Worm (Caenorhabditis elegans) whole organism, young adult: Measurements from ENCODE around the gene rsd-3.
A peak's percentile ranks its signal among the peaks of the same experiment; 100 is the strongest.

Experiments used
- B0019.2 ChIP-seq: fragments of 200-800 bp; sonication (Bioruptor generic); conservative IDR thresholded peaks from 2 replicates; pipeline ENCODE4 v1.3.6; 2022; ENCODE audit warnings: missing genetic modification reagents, missing genetic modification characterization, missing compliant biosample characterization
- C17E4.6 ChIP-seq: fragments of 200-800 bp; sonication (Bioruptor generic); IDR thresholded peaks from 2 replicates; pipeline ENCODE4 v1.3.6; 2022; ENCODE audit warnings: missing genetic modification reagents, missing genetic modification characterization, missing compliant biosample characterization
- F10E7.11 ChIP-seq: sonication (generic microtip); optimal IDR thresholded peaks from 2 replicates; lab custom pipeline; 2017; ENCODE audit warnings: mild to moderate bottlenecking, missing genetic modification characterization, moderate library complexity, missing compliant biosample characterization
- F33H1.4 ChIP-seq: fragments of 200-800 bp; sonication (Bioruptor generic); IDR thresholded peaks from 2 replicates; pipeline ENCODE4 v1.3.6; 2022; ENCODE audit warnings: missing genetic modification reagents, missing genetic modification characterization, missing compliant biosample characterization
- F52B5.7 ChIP-seq: sonication (generic microtip); optimal IDR thresholded peaks from 2 replicates; lab custom pipeline; 2016; ENCODE audit warnings: mild to moderate bottlenecking, missing genetic modification characterization, missing compliant biosample characterization
- F57A8.1 ChIP-seq: fragments of 200-800 bp; sonication (Bioruptor generic); optimal IDR thresholded peaks from 2 replicates; lab custom pipeline; 2018; ENCODE audit warnings: mild to moderate bottlenecking, missing genetic modification characterization, moderate library complexity, missing compliant biosample characterization
- T07F8.4 ChIP-seq: sonication (generic microtip); optimal IDR thresholded peaks from 2 replicates; lab custom pipeline; 2016; ENCODE audit warnings: mild to moderate bottlenecking, missing genetic modification characterization, moderate library complexity, missing compliant biosample characterization
- T26A5.8 ChIP-seq: sonication (generic microtip); optimal IDR thresholded peaks from 2 replicates; lab custom pipeline; 2016; ENCODE audit warnings: missing genetic modification characterization, missing compliant biosample characterization
- Y53F4B.3 ChIP-seq: fragments of 200-800 bp; sonication (Bioruptor generic); IDR thresholded peaks from 2 replicates; pipeline ENCODE4 v1.3.6; 2022; ENCODE audit warnings: missing genetic modification reagents, missing genetic modification characterization, missing compliant biosample characterization
- Y56A3A.18 ChIP-seq: fragments of 200-800 bp; sonication (Bioruptor generic); IDR thresholded peaks from 2 replicates; pipeline ENCODE4 v1.3.6; 2022; ENCODE audit warnings: missing genetic modification reagents, missing genetic modification characterization, missing compliant biosample characterization
- Y95B8A.8 ChIP-seq: fragments of 200-800 bp; sonication (Bioruptor generic); IDR thresholded peaks from 2 replicates; pipeline ENCODE4 v1.3.6; 2022; ENCODE audit warnings: missing genetic modification reagents, missing genetic modification characterization, missing compliant biosample characterization
- ZK185.1 ChIP-seq: sonication (generic microtip); optimal IDR thresholded peaks from 2 replicates; lab custom pipeline; 2016; ENCODE audit warnings: mild to moderate bottlenecking, missing genetic modification characterization, missing compliant biosample characterization; ENCODE audit not compliant: poor library complexity, severe bottlenecking
- ama-1 ChIP-seq, 3 experiments: fragments of 150-350 bp in 1 of 3; sonication (generic microtip) in 2 of 3; optimal IDR thresholded peaks; 2 replicates each; lab custom pipeline; 2014 to 2018; ENCODE audit warnings: missing biosample characterization in 2 of 3, missing genetic modification characterization in 2 of 3, missing genetic modification reagents in 2 of 3
- aptf-3 ChIP-seq: fragments of 200-800 bp; sonication (Bioruptor generic); IDR thresholded peaks from 2 replicates; pipeline ENCODE4 v1.3.6; 2022; ENCODE audit warnings: missing genetic modification characterization, missing compliant biosample characterization
- athp-1 ChIP-seq: sonication (generic microtip); optimal IDR thresholded peaks from 2 replicates; lab custom pipeline; 2017; ENCODE audit warnings: mild to moderate bottlenecking, missing genetic modification characterization, missing compliant biosample characterization
- attf-3 ChIP-seq: fragments of 200-800 bp; sonication (Bioruptor generic); conservative IDR thresholded peaks from 2 replicates; pipeline ENCODE4 v1.3.6; 2022; ENCODE audit warnings: missing genetic modification reagents, missing genetic modification characterization, missing compliant biosample characterization
- ceh-27 ChIP-seq: fragments of 200-800 bp; sonication (Bioruptor generic); optimal IDR thresholded peaks from 2 replicates; lab custom pipeline; 2018; ENCODE audit warnings: mild to moderate bottlenecking, missing genetic modification characterization, moderate library complexity, missing compliant biosample characterization
- chd-7 ChIP-seq: sonication (generic microtip); optimal IDR thresholded peaks from 2 replicates; lab custom pipeline; 2016; ENCODE audit warnings: mild to moderate bottlenecking, missing genetic modification characterization, moderate library complexity, missing compliant biosample characterization
- die-1 ChIP-seq: sonication (generic microtip); optimal IDR thresholded peaks from 2 replicates; lab custom pipeline; 2016; ENCODE audit warnings: missing genotype, mild to moderate bottlenecking, missing genetic modification characterization, missing compliant biosample characterization
- dox-1 ChIP-seq: fragments of 200-800 bp; sonication (Bioruptor generic); IDR thresholded peaks from 2 replicates; pipeline ENCODE4 v1.3.6; 2022; ENCODE audit warnings: missing genetic modification reagents, missing genetic modification characterization, missing compliant biosample characterization
- egrh-3 ChIP-seq: fragments of 200-800 bp; sonication (Bioruptor generic); IDR thresholded peaks from 2 replicates; pipeline ENCODE4 v1.3.6; 2022; ENCODE audit warnings: missing genetic modification reagents, missing genetic modification characterization, missing compliant biosample characterization
- fkh-3 ChIP-seq: sonication (generic microtip); optimal IDR thresholded peaks from 2 replicates; lab custom pipeline; 2016; ENCODE audit warnings: mild to moderate bottlenecking, missing genetic modification characterization, missing compliant biosample characterization
- gei-17 ChIP-seq: fragments of 200-800 bp; sonication (Bioruptor generic); optimal IDR thresholded peaks from 2 replicates; lab custom pipeline; 2018; ENCODE audit warnings: mild to moderate bottlenecking, missing genetic modification characterization, missing compliant biosample characterization
- hlh-12 ChIP-seq: sonication (generic microtip); optimal IDR thresholded peaks from 2 replicates; lab custom pipeline; 2016; ENCODE audit warnings: missing genetic modification characterization, missing compliant biosample characterization
- hmg-1.2 ChIP-seq: fragments of 200-800 bp; sonication (Bioruptor generic); IDR thresholded peaks from 2 replicates; pipeline ENCODE4 v1.3.6; 2022; ENCODE audit warnings: missing genetic modification reagents, missing genetic modification characterization, missing compliant biosample characterization
- hsf-1 ChIP-seq: fragments of 200-800 bp; sonication (Bioruptor generic); IDR thresholded peaks from 2 replicates; pipeline ENCODE4 v1.3.6; 2022; ENCODE audit warnings: missing genetic modification reagents, missing genetic modification characterization, missing compliant biosample characterization
- lag-1 ChIP-seq: fragments of 200-800 bp; sonication (Bioruptor generic); IDR thresholded peaks from 2 replicates; pipeline ENCODE4 v1.3.6; 2022; ENCODE audit warnings: missing genetic modification reagents, missing genetic modification characterization, missing compliant biosample characterization
- let-607 ChIP-seq, 2 experiments: fragments of 200-800 bp in 1 of 2; sonication (Bioruptor generic) in 1 of 2; sonication (generic microtip) in 1 of 2; optimal IDR thresholded peaks; 2 replicates each; lab custom pipeline; 2016 to 2018; ENCODE audit warnings: mild to moderate bottlenecking in 2 of 2, missing compliant biosample characterization in 2 of 2, missing genetic modification characterization in 2 of 2, moderate library complexity in 2 of 2, missing genotype in 1 of 2
- lin-26 ChIP-seq: fragments of 200-800 bp; sonication (Bioruptor generic); IDR thresholded peaks from 2 replicates; pipeline ENCODE4 v1.3.6; 2022; ENCODE audit warnings: missing genetic modification reagents, missing genetic modification characterization, missing compliant biosample characterization
- madf-3 ChIP-seq: fragments of 200-800 bp; sonication (Bioruptor generic); IDR thresholded peaks from 2 replicates; pipeline ENCODE4 v1.3.6; 2022; ENCODE audit warnings: missing genetic modification reagents, missing genetic modification characterization, missing compliant biosample characterization
- nfya-1 ChIP-seq: sonication (generic microtip); optimal IDR thresholded peaks from 2 replicates; lab custom pipeline; 2017; ENCODE audit warnings: antibody characterized with exemption, missing compliant biosample characterization, missing genetic modification characterization, borderline replicate concordance; ENCODE audit not compliant: insufficient read depth
- nhr-120 ChIP-seq: fragments of 200-800 bp; sonication (Bioruptor generic); IDR thresholded peaks from 2 replicates; pipeline ENCODE4 v1.3.6; 2022; ENCODE audit warnings: missing genetic modification characterization, missing compliant biosample characterization
- nhr-27 ChIP-seq: fragments of 200-800 bp; sonication (Bioruptor generic); optimal IDR thresholded peaks from 2 replicates; lab custom pipeline; 2018; ENCODE audit warnings: mild to moderate bottlenecking, missing genetic modification characterization, moderate library complexity, missing compliant biosample characterization
- pbrm-1 ChIP-seq: fragments of 200-800 bp; sonication (Bioruptor generic); IDR thresholded peaks from 2 replicates; pipeline ENCODE4 v1.3.6; 2022; ENCODE audit warnings: missing genetic modification reagents, missing genetic modification characterization, missing compliant biosample characterization
- pha-4 ChIP-seq: fragments of 150-350 bp; sonication (generic microtip); optimal IDR thresholded peaks from 2 replicates; lab custom pipeline; 2014; ENCODE audit warnings: missing biosample characterization, missing genetic modification reagents, missing genetic modification characterization
- sea-2 ChIP-seq: fragments of 200-800 bp; sonication (Bioruptor generic); IDR thresholded peaks from 2 replicates; pipeline ENCODE4 v1.3.6; 2022; ENCODE audit warnings: missing genetic modification characterization, missing compliant biosample characterization
- snpc-1.1 ChIP-seq: sonication (generic microtip); optimal IDR thresholded peaks from 2 replicates; lab custom pipeline; 2017; ENCODE audit warnings: missing genetic modification characterization, mild to moderate bottlenecking, missing compliant biosample characterization, antibody characterized with exemption, moderate library complexity, missing genotype, missing genetic modification reagents; ENCODE audit not compliant: insufficient read depth
- snpc-3.4 ChIP-seq: sonication (generic microtip); optimal IDR thresholded peaks from 2 replicates; lab custom pipeline; 2017; ENCODE audit warnings: missing genetic modification characterization, mild to moderate bottlenecking, missing compliant biosample characterization, antibody characterized with exemption, moderate library complexity, missing genotype, missing genetic modification reagents
- snpc-4 ChIP-seq, 5 experiments: fragments of 150-350 bp in 1 of 5; sonication (generic microtip) in 4 of 5; optimal IDR thresholded peaks; 2 replicates each; lab custom pipeline; 2014 to 2018; ENCODE audit warnings: missing genetic modification characterization in 5 of 5, missing biosample characterization in 3 of 5, antibody characterized with exemption in 2 of 5, mild to moderate bottlenecking in 2 of 5, missing compliant biosample characterization in 2 of 5, missing genotype in 2 of 5, moderate library complexity in 2 of 5, missing genetic modification reagents in 1 of 5
- sptf-2 ChIP-seq: fragments of 200-800 bp; sonication (Bioruptor generic); optimal IDR thresholded peaks from 2 replicates; lab custom pipeline; 2018; ENCODE audit warnings: mild to moderate bottlenecking, missing genetic modification characterization, missing compliant biosample characterization
- ztf-25 ChIP-seq: fragments of 200-800 bp; sonication (Bioruptor generic); IDR thresholded peaks from 2 replicates; pipeline ENCODE4 v1.3.6; 2022; ENCODE audit warnings: missing genetic modification reagents, missing genetic modification characterization, missing compliant biosample characterization
- ztf-26 ChIP-seq: sonication (generic microtip); optimal IDR thresholded peaks from 2 replicates; lab custom pipeline; 2017; ENCODE audit warnings: missing genetic modification characterization, missing compliant biosample characterization

The rsd-3 gene

ce11 chrX:11757666-11758065, 40.6 kb upstream of the rsd-3 start (continued):
- TF ChIP-seq hsf-1 (0 out of 2 replicates have a peak, but pooled peaks have one; percentile 54), nhr-27 (tag; lab: Kevin White, UChicago) (peak; percentile 35), F52B5.7 (tag; lab: Kevin White, UChicago) (peak; percentile 56), sea-2 (GFP tag; lab: Robert Waterston, UW) (peak; percentile 62; the same call in 1 of the 2 replicates), athp-1 (tag; lab: Kevin White, UChicago) (peak; percentile 52), die-1 (tag; lab: Kevin White, UChicago) (peak; percentile 94), egrh-3 (GFP tag; lab: Robert Waterston, UW) (no peak), nhr-120 (0 out of 2 replicates have a peak, but pooled peaks have one; percentile 77), T26A5.8 (tag; lab: Kevin White, UChicago) (peak; percentile 71), sptf-2 (GFP tag; lab: Kevin White, UChicago) (peak; percentile 69), C17E4.6 (peak; percentile 75; the same call in 1 of the 2 replicates), madf-3 (GFP tag; lab: Robert Waterston, UW) (no peak), lag-1 (no peak), attf-3 (no peak; the same call in 1 of the 2 replicates), Y95B8A.8 (no peak), aptf-3 (GFP tag; lab: Robert Waterston, UW) (no peak), snpc-1.1 (tag; lab: Kevin White, UChicago) (peak; percentile 36), Y56A3A.18 (GFP tag; lab: Robert Waterston, UW) (peak; percentile 92), F57A8.1 (GFP tag; lab: Kevin White, UChicago) (peak; percentile 52), B0019.2 (peak; percentile 55; the same call in 1 of the 2 replicates), lin-26 (GFP tag; lab: Robert Waterston, UW) (peak; percentile 98), T07F8.4 (tag; lab: Kevin White, UChicago) (peak; percentile 90), dox-1 (GFP tag; lab: Robert Waterston, UW) (no peak; the same call in 1 of the 2 replicates), ama-1 (optimal IDR thresholded peaks at IDR 0.05; lab: Kevin White, UChicago) (no peak), ama-1 (GFP tag; optimal IDR thresholded peaks at IDR 0.05; lab: Kevin White, UChicago) (peak in 1 of 2 experiments; percentile 81), pbrm-1 (peak; percentile 96), gei-17 (GFP tag; lab: Kevin White, UChicago) (peak; percentile 64), hlh-12 (peak; percentile 87), nfya-1 (no peak), ztf-25 (peak; percentile 92), ZK185.1 (tag; lab: Kevin White, UChicago) (peak; percentile 75), F10E7.11 (tag; lab: Kevin White, UChicago) (peak; percentile 44), let-607 (tag; optimal IDR thresholded peaks at IDR 0.05; lab: Kevin White, UChicago) (peak; percentile 38 to 66)
- TF ChIP-seq, all 124 proteins: peak for 84

ce11 chrX:11758809-11759208, 39.5 kb upstream of the rsd-3 start, which contains the start of gene lact-7:
lact-7 (plus strand) TSS chrX:11759109.
- TF ChIP-seq ama-1 (optimal IDR thresholded peaks at IDR 0.05; lab: Kevin White, UChicago): no peak
- no peak for TF ChIP-seq ama-1 (GFP tag; optimal IDR thresholded peaks at IDR 0.05; lab: Kevin White, UChicago)
- peak; percentile 67 for TF ChIP-seq ceh-27

- TF ChIP-seq pha-4 (tag; lab: Kevin White, UChicago) (no peak), chd-7 (tag; lab: Kevin White, UChicago) (no peak), ama-1 (optimal IDR thresholded peaks at IDR 0.05; lab: Kevin White, UChicago) (no peak), ama-1 (GFP tag; optimal IDR thresholded peaks at IDR 0.05; lab: Kevin White, UChicago) (no peak), snpc-4 (GFP tag; optimal IDR thresholded peaks at IDR 0.05; lab: Kevin White, UChicago) (no peak), snpc-4 (tag; optimal IDR thresholded peaks at IDR 0.05; lab: Kevin White, UChicago) (no peak), sptf-2 (GFP tag; lab: Kevin White, UChicago) (no peak), Y53F4B.3 (no peak), fkh-3 (no peak), hmg-1.2 (GFP tag; lab: Robert Waterston, UW) (no peak), ztf-26 (tag; lab: Kevin White, UChicago) (no peak), snpc-3.4 (tag; lab: Kevin White, UChicago) (no peak), F33H1.4 (GFP tag; lab: Robert Waterston, UW) (no peak)
Measured at ce11 chrX:11765860-11766259, 32.4 kb upstream of the rsd-3 start.
